Worm (Caenorhabditis elegans): Measurements from ENCODE around the gene Y17D7B.4.

DNA sequence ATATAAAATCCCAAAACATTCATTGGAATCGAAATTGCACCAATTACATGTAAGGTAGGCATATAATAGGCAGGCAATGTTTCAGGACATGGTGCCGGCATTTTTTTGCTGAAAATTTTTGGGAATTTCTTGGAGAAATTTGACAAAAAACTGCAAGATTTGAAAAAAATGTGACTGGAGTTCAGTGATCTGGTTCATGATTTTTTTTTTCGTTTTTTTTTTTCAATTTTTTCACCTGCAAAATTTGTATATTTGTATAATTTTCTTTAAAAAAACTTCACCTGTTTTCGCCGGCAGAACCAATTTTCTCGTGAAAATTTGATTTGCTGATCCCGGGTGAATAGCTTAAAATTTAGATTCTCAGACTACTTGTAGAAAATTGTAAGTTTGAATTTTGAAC, 29.9 kb upstream of the Y17D7B.4 start, which contains the start of gene sri-10:
- TF ChIP-seq mls-2 (tag; optimal IDR thresholded peaks at IDR 0.05) (no peak), cnd-1 (tag; optimal IDR thresholded peaks at IDR 0.05) (no peak), ztf-11 (tag; optimal IDR thresholded peaks at IDR 0.05) (no peak), ces-1 (GFP tag; optimal IDR thresholded peaks at IDR 0.05) (no peak), pha-4 (tag; optimal IDR thresholded peaks at IDR 0.05) (no peak), unc-39 (tag; optimal IDR thresholded peaks at IDR 0.05) (no peak), lin-32 (GFP tag; optimal IDR thresholded peaks at IDR 0.05) (no peak), nhr-76 (tag; optimal IDR thresholded peaks at IDR 0.05) (no peak), nhr-12 (tag; optimal IDR thresholded peaks at IDR 0.05) (no peak), ceh-83 (GFP tag; optimal IDR thresholded peaks at IDR 0.05) (no peak), nhr-237 (tag; optimal IDR thresholded peaks at IDR 0.05) (no peak), elt-3 (tag; optimal IDR thresholded peaks at IDR 0.05) (no peak), unc-62 (GFP tag; optimal IDR thresholded peaks at IDR 0.05) (no peak), tbx-8 (GFP tag; optimal IDR thresholded peaks at IDR 0.05) (no peak)

Measured in whole organism, mixed stage, embryonic.